Worm (Caenorhabditis elegans): ENCODE data around the gene F53C11.4.

Gene F53C11.4

ce11 chrV:13808462-13808867, 21.3 kb upstream of the F53C11.4 start:
- TF ChIP-seq Y105C5A.15 (GFP tag; IDR thresholded peaks at IDR 0.05) (no peak), pha-4 (GFP tag; IDR thresholded peaks at IDR 0.05) (no peak), pha-4 (tag; optimal IDR thresholded peaks at IDR 0.05) (peak; percentile 28), dpl-1 (GFP tag; optimal IDR thresholded peaks at IDR 0.05) (peak; percentile 19), hif-1 (tag; optimal IDR thresholded peaks at IDR 0.05) (peak in 1 of 2 experiments; percentile 91), T20F7.1 (GFP tag; optimal IDR thresholded peaks at IDR 0.05) (peak; percentile 2), nhr-28 (tag; optimal IDR thresholded peaks at IDR 0.05) (peak; percentile 66), nhr-111 (GFP tag; optimal IDR thresholded peaks at IDR 0.05) (no peak), mxl-3 (GFP tag; optimal IDR thresholded peaks at IDR 0.05) (peak; percentile 74), nhr-48 (tag; optimal IDR thresholded peaks at IDR 0.05) (peak; percentile 28), set-16 (GFP tag; IDR thresholded peaks at IDR 0.05) (peak; percentile 17; the same call in 1 of the 2 replicates), ceh-28 (tag; optimal IDR thresholded peaks at IDR 0.05) (peak; percentile 16), mxl-2 (GFP tag; conservative IDR thresholded peaks at IDR 0.05) (no peak), nhr-76 (tag; optimal IDR thresholded peaks at IDR 0.05) (no peak), ctbp-1 (GFP tag; IDR thresholded peaks at IDR 0.05) (peak; percentile 66; the same call in 1 of the 2 replicates), mdl-1 (tag; optimal IDR thresholded peaks at IDR 0.05) (peak in 1 of 2 experiments; percentile 78), nhr-11 (tag; optimal IDR thresholded peaks at IDR 0.05) (peak; percentile 79), hlh-30 (tag; optimal IDR thresholded peaks at IDR 0.05; ENCODE audit: insufficient read depth) (peak; percentile 49), unc-62 (GFP tag; optimal IDR thresholded peaks at IDR 0.05 in 1 of 2) (peak in 1 of 2 experiments; percentile 94), unc-62 (tag; optimal IDR thresholded peaks at IDR 0.05) (no peak), zag-1 (tag; optimal IDR thresholded peaks at IDR 0.05) (no peak), aha-1 (tag) (peak; percentile 84), F44E2.7 (GFP tag; IDR thresholded peaks at IDR 0.05) (0 out of 2 replicates have a peak, but pooled peaks have one; percentile 27), rbr-2 (tag; optimal IDR thresholded peaks at IDR 0.05) (peak; percentile 73), hmg-1.1 (GFP tag; IDR thresholded peaks at IDR 0.05) (peak; percentile 74), ceh-44 (GFP tag; IDR thresholded peaks at IDR 0.05) (no peak), lsy-2 (tag; optimal IDR thresholded peaks at IDR 0.05) (peak; percentile 46 to 49), lin-1 (GFP tag; IDR thresholded peaks at IDR 0.05) (0 out of 2 replicates have a peak, but pooled peaks have one; percentile 31), nhr-77 (tag; optimal IDR thresholded peaks at IDR 0.05) (peak; percentile 21), daf-16 (GFP tag; optimal IDR thresholded peaks at IDR 0.05) (peak in 1 of 2 experiments; percentile 1), daf-16 (tag; optimal IDR thresholded peaks at IDR 0.05) (peak; percentile 49), F37D6.2 (tag; optimal IDR thresholded peaks at IDR 0.05) (peak; percentile 25), mes-2 (tag; optimal IDR thresholded peaks at IDR 0.05; ENCODE audit: poor library complexity, severe bottlenecking) (peak; percentile 75), T26A8.4 (GFP tag; IDR thresholded peaks at IDR 0.05) (no peak), ceh-20 (GFP tag; IDR thresholded peaks at IDR 0.05) (peak; percentile 25; the same call in 1 of the 2 replicates), F49E8.2 (tag; optimal IDR thresholded peaks at IDR 0.05; ENCODE audit: borderline replicate concordance) (no peak), nhr-6 (tag; optimal IDR thresholded peaks at IDR 0.05) (peak; percentile 92), hlh-11 (tag; optimal IDR thresholded peaks at IDR 0.05) (peak; percentile 83), nhr-25 (tag; optimal IDR thresholded peaks at IDR 0.05; ENCODE audit: borderline replicate concordance, insufficient read depth) (peak; percentile 28), egl-43 (GFP tag; IDR thresholded peaks at IDR 0.05) (peak; percentile 55; the same call in 1 of the 2 replicates), snpc-1.2 (GFP tag; IDR thresholded peaks at IDR 0.05) (no peak), vab-7 (GFP tag; IDR thresholded peaks at IDR 0.05) (0 out of 2 replicates have a peak, but pooled peaks have one; percentile 6), dmd-6 (GFP tag; IDR thresholded peaks at IDR 0.05) (peak; percentile 60)

Measured in whole organism, L4 larva.